Worm (Caenorhabditis elegans) whole organism, early embryonic: ENCODE data around the gene Y57A10A.8.

ENCODE experiments used
- ama-1 ChIP-seq: fragments of 150-350 bp; optimal IDR thresholded peaks from 2 replicates; lab custom pipeline; 2014
- flt-1 ChIP-seq: fragments of 200-800 bp; sonication (Bioruptor generic); IDR thresholded peaks from 2 replicates; pipeline ENCODE4 v1.3.6; 2022; ENCODE audit warnings: missing genetic modification characterization, missing compliant biosample characterization
- hmbx-1 ChIP-seq: sonication (generic microtip); optimal IDR thresholded peaks from 2 replicates; lab custom pipeline; 2016; ENCODE audit warnings: mild to moderate bottlenecking, missing genetic modification characterization, missing compliant biosample characterization
- hnd-1 ChIP-seq: sonication (generic microtip); optimal IDR thresholded peaks from 2 replicates; lab custom pipeline; 2016; ENCODE audit warnings: missing genetic modification characterization, missing compliant biosample characterization
- pes-1 ChIP-seq: fragments of 200-800 bp; sonication (Bioruptor generic); IDR thresholded peaks from 2 replicates; pipeline ENCODE4 v1.3.6; 2022; ENCODE audit warnings: missing genetic modification reagents, missing genetic modification characterization, missing compliant biosample characterization
- scrt-1 ChIP-seq: fragments of 200-800 bp; sonication (Bioruptor generic); IDR thresholded peaks from 2 replicates; pipeline ENCODE4 v1.3.6; 2022; ENCODE audit warnings: missing genetic modification characterization, missing compliant biosample characterization
- sea-1 ChIP-seq: fragments of 200-800 bp; sonication (Bioruptor generic); conservative IDR thresholded peaks from 2 replicates; pipeline ENCODE4 v1.3.6; 2022; ENCODE audit warnings: missing genetic modification characterization, missing compliant biosample characterization

DNA sequence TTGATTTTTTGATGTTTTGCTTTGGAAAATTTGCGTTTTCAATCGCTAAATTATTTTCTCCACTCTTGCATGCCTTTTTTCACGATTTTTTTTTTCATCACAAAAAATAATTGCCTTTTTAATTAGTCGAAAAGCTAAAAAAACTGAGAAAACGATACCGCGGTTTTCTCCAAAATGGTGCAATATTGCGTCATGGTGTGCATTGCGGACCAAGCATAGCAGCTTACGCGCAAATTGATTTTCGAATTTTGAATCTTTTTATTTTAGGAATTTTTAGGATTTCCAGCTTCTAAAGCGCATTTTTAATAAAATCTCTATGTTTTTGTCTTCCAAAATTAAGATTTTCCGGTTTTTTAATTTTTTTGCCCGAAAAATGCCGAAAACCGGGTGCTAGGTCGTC, 14.4 kb upstream of the Y57A10A.8 start:
- no peak for TF ChIP-seq sea-1
- no peak for TF ChIP-seq ama-1 (lab: Kevin White, UChicago)
- no peak for TF ChIP-seq hmbx-1 (tag; lab: Kevin White, UChicago)
- no peak for TF ChIP-seq flt-1 (GFP tag; lab: Robert Waterston, UW)
- TF ChIP-seq scrt-1 (GFP tag; lab: Robert Waterston, UW): no peak
- no peak for TF ChIP-seq pes-1
- no peak for TF ChIP-seq hnd-1 (tag; lab: Kevin White, UChicago)
